Worm (Caenorhabditis elegans): ENCODE data around the gene F32E10.8.

DNA sequence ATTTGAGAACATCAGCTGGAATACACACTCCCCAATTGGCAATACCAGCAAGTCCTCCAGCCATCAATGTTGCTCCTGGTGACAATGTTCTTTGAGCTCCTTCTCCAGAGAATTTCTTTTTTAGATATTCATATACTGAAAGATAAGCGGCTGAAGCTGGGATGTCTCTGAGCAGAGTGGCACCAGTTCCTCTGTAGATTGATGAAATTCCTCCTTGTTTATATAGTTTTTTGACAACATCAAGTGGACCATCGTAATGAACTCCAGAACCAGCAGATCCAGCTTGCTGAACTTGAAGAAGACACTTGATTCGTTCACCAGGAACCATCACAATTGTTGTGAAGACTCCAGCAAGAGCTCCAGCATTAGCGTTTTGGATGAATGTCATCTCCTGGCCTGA lies 15.3 kb upstream of the F32E10.8 start:
- no peak for TF ChIP-seq aly-1 (tag; optimal IDR thresholded peaks at IDR 0.05)
- no peak for TF ChIP-seq tbx-11 (GFP tag; IDR thresholded peaks at IDR 0.05)
- TF ChIP-seq hnd-1 (tag; optimal IDR thresholded peaks at IDR 0.05), result no peak
- TF ChIP-seq hmg-4 (GFP tag; optimal IDR thresholded peaks at IDR 0.05), result no peak
- TF ChIP-seq tra-4 (tag; optimal IDR thresholded peaks at IDR 0.05), result no peak
- TF ChIP-seq ama-1 (optimal IDR thresholded peaks at IDR 0.05), result no peak
- TF ChIP-seq ceh-36 (tag; optimal IDR thresholded peaks at IDR 0.05), result no peak
- TF ChIP-seq ets-7 (tag; optimal IDR thresholded peaks at IDR 0.05), result no peak
- TF ChIP-seq scrt-1 (GFP tag; IDR thresholded peaks at IDR 0.05), result no peak
- TF ChIP-seq flt-1 (GFP tag; IDR thresholded peaks at IDR 0.05), result no peak
- no peak for TF ChIP-seq ceh-13 (GFP tag; optimal IDR thresholded peaks at IDR 0.05)
- TF ChIP-seq pes-1 (GFP tag; IDR thresholded peaks at IDR 0.05), result no peak
